Worm (Caenorhabditis elegans): Measurements from ENCODE around the gene ZK896.5.

Gene ZK896.5

DNA sequence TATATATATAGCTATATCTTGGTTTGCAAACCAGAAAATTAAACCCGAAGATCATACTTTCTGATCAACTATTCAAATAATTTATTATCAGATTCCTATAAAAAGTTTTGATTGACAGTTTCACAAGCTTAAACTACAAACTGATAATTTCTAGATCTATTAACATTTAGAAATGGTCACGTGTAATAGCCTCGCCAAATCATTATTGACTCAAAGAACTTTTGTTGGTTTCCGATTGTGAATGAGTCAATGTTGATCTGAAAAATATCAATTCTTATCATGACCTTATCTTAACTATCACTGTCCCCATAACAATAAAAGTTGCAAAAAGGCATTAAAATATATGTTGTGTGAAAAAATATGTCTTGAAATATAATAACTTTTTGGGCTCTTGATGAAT, 37.3 kb downstream of the ZK896.5 start (continued):
- TF ChIP-seq lin-15B (tag; optimal IDR thresholded peaks at IDR 0.05), result no peak
- TF ChIP-seq zip-11 (GFP tag; IDR thresholded peaks at IDR 0.05), result no peak
- no peak for TF ChIP-seq attf-4 (tag; optimal IDR thresholded peaks at IDR 0.05)
- TF ChIP-seq daf-16 (GFP tag; optimal IDR thresholded peaks at IDR 0.05), result peak in 1 of 2 experiments; percentile 57
- TF ChIP-seq daf-16 (tag; optimal IDR thresholded peaks at IDR 0.05), result peak; percentile 98
- peak; percentile 83 for TF ChIP-seq tra-1 (GFP tag; IDR thresholded peaks at IDR 0.05)
- no peak for TF ChIP-seq mxl-2 (GFP tag; conservative IDR thresholded peaks at IDR 0.05)
- no peak for TF ChIP-seq nhr-25 (tag; optimal IDR thresholded peaks at IDR 0.05; ENCODE audit: borderline replicate concordance, insufficient read depth)
- TF ChIP-seq Y75B8A.6 (GFP tag; IDR thresholded peaks at IDR 0.05), result no peak
- TF ChIP-seq tag-97 (GFP tag; IDR thresholded peaks at IDR 0.05), result no peak
- TF ChIP-seq egl-43 (GFP tag; IDR thresholded peaks at IDR 0.05), result no peak
- TF ChIP-seq F44E2.7 (GFP tag; IDR thresholded peaks at IDR 0.05), result no peak
- peak; percentile 99 for TF ChIP-seq dve-1 (tag; optimal IDR thresholded peaks at IDR 0.05; ENCODE audit: insufficient read depth)
- no peak for TF ChIP-seq spr-1 (tag; optimal IDR thresholded peaks at IDR 0.05)
- TF ChIP-seq zip-2 (tag; optimal IDR thresholded peaks at IDR 0.05), result no peak
- TF ChIP-seq zag-1 (tag; optimal IDR thresholded peaks at IDR 0.05), result no peak
- TF ChIP-seq duxl-1 (tag; optimal IDR thresholded peaks at IDR 0.05; ENCODE audit: poor library complexity), result no peak
- no peak for TF ChIP-seq ama-1 (optimal IDR thresholded peaks at IDR 0.05)
- peak; percentile 52 for TF ChIP-seq T20F7.1 (GFP tag; optimal IDR thresholded peaks at IDR 0.05)
- TF ChIP-seq daf-8 (GFP tag; IDR thresholded peaks at IDR 0.05), result no peak
- TF ChIP-seq nhr-237 (tag; optimal IDR thresholded peaks at IDR 0.05), result no peak
- no peak for TF ChIP-seq vab-7 (GFP tag; IDR thresholded peaks at IDR 0.05)
- no peak for TF ChIP-seq nhr-42 (GFP tag; IDR thresholded peaks at IDR 0.05)
- no peak for TF ChIP-seq aha-1 (tag)
- TF ChIP-seq sdz-12 (GFP tag; optimal IDR thresholded peaks at IDR 0.05), result no peak
- TF ChIP-seq lim-7 (GFP tag; IDR thresholded peaks at IDR 0.05), result no peak
- no peak for TF ChIP-seq mes-2 (tag; optimal IDR thresholded peaks at IDR 0.05; ENCODE audit: poor library complexity, severe bottlenecking)
- TF ChIP-seq ZK337.2 (GFP tag; IDR thresholded peaks at IDR 0.05), result no peak
- TF ChIP-seq pha-4 (GFP tag; IDR thresholded peaks at IDR 0.05), result no peak
- peak; percentile 63 for TF ChIP-seq pha-4 (tag; optimal IDR thresholded peaks at IDR 0.05)
- TF ChIP-seq nhr-6 (tag; optimal IDR thresholded peaks at IDR 0.05), result peak; percentile 87
- TF ChIP-seq lin-39 (tag; optimal IDR thresholded peaks at IDR 0.05), result no peak
- TF ChIP-seq nhr-28 (tag; optimal IDR thresholded peaks at IDR 0.05), result peak; percentile 90
- no peak for TF ChIP-seq dmd-9 (GFP tag; IDR thresholded peaks at IDR 0.05)
- TF ChIP-seq ceh-44 (GFP tag; IDR thresholded peaks at IDR 0.05), result no peak

DNA sequence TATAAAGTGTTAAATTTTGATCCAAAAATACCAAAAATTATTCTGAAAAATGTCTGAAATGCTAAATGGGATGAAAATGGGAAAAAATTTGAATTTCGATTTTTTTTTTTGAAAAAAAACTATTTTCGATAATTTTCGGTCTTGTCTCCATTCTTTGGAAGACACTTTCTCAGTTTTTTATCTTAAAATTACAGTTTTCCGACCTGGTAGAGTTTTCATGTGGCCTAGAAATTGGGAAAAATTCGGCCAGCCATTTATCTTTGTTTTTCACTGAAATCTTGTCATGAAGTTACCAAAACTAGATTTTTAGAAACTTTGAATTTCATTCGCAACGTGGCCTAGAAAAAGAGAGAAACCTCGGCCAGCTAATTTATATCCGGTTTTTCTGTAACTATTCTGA, 38.6 kb downstream of the ZK896.5 start:
- TF ChIP-seq unc-62 (GFP tag; optimal IDR thresholded peaks at IDR 0.05 in 1 of 2) (peak in 1 of 2 experiments; percentile 67), unc-62 (tag; optimal IDR thresholded peaks at IDR 0.05) (no peak), lin-1 (GFP tag; IDR thresholded peaks at IDR 0.05) (no peak), pha-4 (GFP tag; IDR thresholded peaks at IDR 0.05) (peak; percentile 6; the same call in 1 of the 2 replicates), pha-4 (tag; optimal IDR thresholded peaks at IDR 0.05) (no peak)

DNA sequence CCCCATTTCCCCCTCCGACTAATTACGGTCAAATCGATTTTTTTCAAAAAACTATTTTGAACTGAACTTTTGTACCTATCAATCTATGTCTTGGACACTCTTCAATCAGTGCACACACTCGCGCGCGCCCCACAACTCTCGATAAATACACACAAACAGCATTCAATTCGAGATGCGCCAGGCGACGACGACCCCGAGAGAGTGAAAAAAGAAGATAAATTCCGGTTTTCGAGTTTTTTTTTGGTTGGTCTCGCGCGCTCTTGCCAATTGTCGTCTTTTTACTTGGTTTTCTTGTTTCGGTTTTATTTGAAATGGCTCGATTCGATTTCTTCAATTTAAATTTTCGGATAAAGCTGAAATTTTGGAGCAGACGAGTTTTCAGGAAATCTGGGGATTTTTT, 39.1 kb downstream of the ZK896.5 start:
- TF ChIP-seq rbr-2 (tag; optimal IDR thresholded peaks at IDR 0.05) (peak; percentile 19), mes-2 (tag; optimal IDR thresholded peaks at IDR 0.05; ENCODE audit: poor library complexity, severe bottlenecking) (peak; percentile 54), lin-13 (GFP tag; optimal IDR thresholded peaks at IDR 0.05) (no peak), hlh-11 (tag; optimal IDR thresholded peaks at IDR 0.05) (peak; percentile 48), unc-62 (GFP tag; optimal IDR thresholded peaks at IDR 0.05 in 1 of 2) (no peak), unc-62 (tag; optimal IDR thresholded peaks at IDR 0.05) (no peak), dve-1 (tag; optimal IDR thresholded peaks at IDR 0.05; ENCODE audit: insufficient read depth) (peak; percentile 14), fos-1 (tag; optimal IDR thresholded peaks at IDR 0.05) (no peak), nhr-42 (GFP tag; IDR thresholded peaks at IDR 0.05) (no peak), vab-7 (GFP tag; IDR thresholded peaks at IDR 0.05) (no peak), lin-38 (GFP tag; IDR thresholded peaks at IDR 0.05) (0 out of 2 replicates have a peak, but pooled peaks have one; percentile 8), arid-1 (GFP tag; conservative IDR thresholded peaks at IDR 0.05) (0 out of 2 replicates have a peak, but pooled peaks have one; percentile 28), hif-1 (tag; optimal IDR thresholded peaks at IDR 0.05) (no peak), nhr-77 (tag; optimal IDR thresholded peaks at IDR 0.05) (no peak), mep-1 (tag; optimal IDR thresholded peaks at IDR 0.05) (peak; percentile 61), mdl-1 (tag; optimal IDR thresholded peaks at IDR 0.05) (peak in 1 of 2 experiments; percentile 37), lin-39 (tag; optimal IDR thresholded peaks at IDR 0.05) (no peak), nhr-28 (tag; optimal IDR thresholded peaks at IDR 0.05) (peak; percentile 64), dmd-6 (GFP tag; IDR thresholded peaks at IDR 0.05) (0 out of 2 replicates have a peak, but pooled peaks have one; percentile 26), zfp-3 (GFP tag; conservative IDR thresholded peaks at IDR 0.05) (no peak)
